Worm (Caenorhabditis elegans) whole organism, L2 larva: ENCODE results near the gene sru-16.
"Not testable (repeated sequence)": the region's sequence is repeated elsewhere in the genome, so short reads cannot be mapped to it uniquely, and the experiment has no call there.

Experiments
- C34F6.9 ChIP-seq: fragments of 150-350 bp; optimal IDR thresholded peaks from 2 replicates; lab custom pipeline; 2014; ENCODE audit warnings: missing biosample characterization, missing genetic modification characterization
- R02D3.7 ChIP-seq: fragments of 150-350 bp; optimal IDR thresholded peaks from 2 replicates; lab custom pipeline; 2014; ENCODE audit warnings: missing biosample characterization, missing genetic modification characterization
- Y55F3AM.14 ChIP-seq: fragments of 200-800 bp; sonication (Bioruptor generic); optimal IDR thresholded peaks from 2 replicates; lab custom pipeline; 2018; ENCODE audit warnings: mild to moderate bottlenecking, missing genetic modification characterization, missing compliant biosample characterization
- ZK546.5 ChIP-seq: sonication (generic microtip); optimal IDR thresholded peaks from 2 replicates; lab custom pipeline; 2017; ENCODE audit warnings: missing biosample characterization, missing genetic modification characterization
- aly-2 ChIP-seq: fragments of 150-350 bp; optimal IDR thresholded peaks from 2 replicates; lab custom pipeline; 2014; ENCODE audit warnings: missing biosample characterization, missing genetic modification characterization
- blmp-1 ChIP-seq: sonication (generic microtip); optimal IDR thresholded peaks from 2 replicates; lab custom pipeline; 2017; ENCODE audit warnings: missing genetic modification characterization, mild to moderate bottlenecking, missing compliant biosample characterization, antibody characterized with exemption, moderate library complexity; ENCODE audit not compliant: insufficient read depth
- ceh-16 ChIP-seq: fragments of 150-350 bp; optimal IDR thresholded peaks from 2 replicates; lab custom pipeline; 2014; ENCODE audit warnings: missing biosample characterization, missing genetic modification characterization
- dmd-4 ChIP-seq: sonication (generic microtip); optimal IDR thresholded peaks from 2 replicates; lab custom pipeline; 2017; ENCODE audit warnings: missing biosample characterization, missing genetic modification characterization
- elt-1 ChIP-seq: fragments of 150-350 bp; optimal IDR thresholded peaks from 2 replicates; lab custom pipeline; 2014; ENCODE audit warnings: missing biosample characterization, missing genetic modification characterization
- elt-3 ChIP-seq: sonication (generic microtip); optimal IDR thresholded peaks from 2 replicates; lab custom pipeline; 2017; ENCODE audit warnings: missing biosample characterization, missing genetic modification characterization
- lsy-2 ChIP-seq, 2 experiments: fragments of 150-350 bp in 1 of 2; sonication (generic microtip) in 1 of 2; optimal IDR thresholded peaks; 2 replicates each; lab custom pipeline; 2014 to 2017; ENCODE audit warnings: missing biosample characterization in 2 of 2, missing genetic modification characterization in 2 of 2
- mbf-1 ChIP-seq: sonication (generic microtip); optimal IDR thresholded peaks from 2 replicates; lab custom pipeline; 2017; ENCODE audit warnings: missing biosample characterization, missing genetic modification characterization
- mdl-1 ChIP-seq, 2 experiments: fragments of 150-350 bp in 1 of 2; sonication (generic microtip) in 1 of 2; optimal IDR thresholded peaks; 2 replicates each; lab custom pipeline; 2017; ENCODE audit warnings: missing biosample characterization in 2 of 2, missing genetic modification characterization in 2 of 2
- nhr-12 ChIP-seq: fragments of 150-350 bp; optimal IDR thresholded peaks from 2 replicates; lab custom pipeline; 2014; ENCODE audit warnings: missing biosample characterization, missing genetic modification characterization
- nhr-77 ChIP-seq: fragments of 150-350 bp; optimal IDR thresholded peaks from 2 replicates; lab custom pipeline; 2014; ENCODE audit warnings: missing biosample characterization, missing genetic modification characterization
- sem-4 ChIP-seq: fragments of 150-350 bp; optimal IDR thresholded peaks from 2 replicates; lab custom pipeline; 2014; ENCODE audit warnings: missing biosample characterization, missing genetic modification reagents, missing genetic modification characterization
- skn-1 ChIP-seq: sonication (generic microtip); optimal IDR thresholded peaks from 2 replicates; lab custom pipeline; 2017; ENCODE audit warnings: missing biosample characterization, missing genetic modification characterization
- sma-3 ChIP-seq: sonication (generic microtip); optimal IDR thresholded peaks from 2 replicates; lab custom pipeline; 2016; ENCODE audit warnings: missing genetic modification reagents, missing genetic modification characterization, missing compliant biosample characterization
- sma-9 ChIP-seq, 2 experiments: fragments of 150-350 bp in 1 of 2; sonication (generic microtip) in 1 of 2; optimal IDR thresholded peaks; 2 replicates each; lab custom pipeline; 2014 to 2016; ENCODE audit warnings: missing genetic modification characterization in 2 of 2, mild to moderate bottlenecking in 1 of 2, missing biosample characterization in 1 of 2, missing compliant biosample characterization in 1 of 2, missing genetic modification reagents in 1 of 2, moderate library complexity in 1 of 2
- snpc-4 ChIP-seq: fragments of 150-350 bp; optimal IDR thresholded peaks from 2 replicates; lab custom pipeline; 2014; ENCODE audit warnings: missing biosample characterization, missing genetic modification characterization
- unc-39 ChIP-seq: fragments of 150-350 bp; optimal IDR thresholded peaks from 2 replicates; lab custom pipeline; 2014; ENCODE audit warnings: missing biosample characterization, missing genetic modification characterization
- unc-55 ChIP-seq: fragments of 150-350 bp; sonication (generic microtip); optimal IDR thresholded peaks from 3 replicates; lab custom pipeline; 2014; ENCODE audit warnings: missing biosample characterization, missing genetic modification reagents, missing genetic modification characterization
- unc-62 ChIP-seq: fragments of 150-350 bp; optimal IDR thresholded peaks from 2 replicates; lab custom pipeline; 2014; ENCODE audit warnings: missing biosample characterization, missing genetic modification reagents, missing genetic modification characterization
- zag-1 ChIP-seq: fragments of 150-350 bp; optimal IDR thresholded peaks from 2 replicates; lab custom pipeline; 2014; ENCODE audit warnings: missing biosample characterization, missing genetic modification characterization
- ztf-11 ChIP-seq: sonication (generic microtip); optimal IDR thresholded peaks from 2 replicates; lab custom pipeline; 2017; ENCODE audit warnings: missing biosample characterization, missing genetic modification characterization
- ztf-4 ChIP-seq: fragments of 150-350 bp; optimal IDR thresholded peaks from 2 replicates; lab custom pipeline; 2014; ENCODE audit warnings: missing biosample characterization, missing genetic modification characterization

sru-16 gene

DNA sequence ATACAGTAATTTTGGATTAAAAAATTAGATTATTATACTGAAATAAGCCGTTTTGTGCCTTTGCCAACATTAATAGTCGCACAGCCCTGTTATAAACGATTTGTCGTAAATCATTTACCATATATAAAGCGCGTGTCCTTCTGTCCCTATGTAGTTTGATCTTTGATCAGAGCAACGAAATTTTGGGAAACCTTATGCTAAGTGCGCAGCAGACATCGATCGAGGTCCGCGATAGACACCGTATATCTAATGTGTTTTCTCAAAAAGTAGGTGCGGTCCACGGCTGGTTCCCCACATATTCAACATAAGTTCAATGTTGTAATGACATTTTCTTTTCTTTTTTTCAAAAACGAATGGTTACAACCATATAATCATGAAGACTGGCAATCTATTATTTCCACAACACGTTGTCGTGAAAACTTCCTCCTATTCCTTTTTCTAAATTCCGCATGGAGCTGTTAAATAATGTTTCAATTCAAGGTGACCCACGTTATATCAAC, 9.5 kb downstream of the sru-16 start, which contains the start of gene sru-9:
TSS of gene sru-9 (plus strand) at position 450 of the 500 bp plus-strand sequence.
- TF ChIP-seq elt-3 (tag; lab: Kevin White, UChicago); nhr-12 (tag; lab: Kevin White, UChicago); ztf-11: not testable (repeated sequence)

- no peak for TF ChIP-seq Y55F3AM.14
- TF ChIP-seq blmp-1: no peak
- TF ChIP-seq zag-1 (tag; lab: Kevin White, UChicago): no peak
- TF ChIP-seq dmd-4: no peak
- no peak for TF ChIP-seq C34F6.9
- no peak for TF ChIP-seq lsy-2 (tag; optimal IDR thresholded peaks at IDR 0.05; lab: Kevin White, UChicago)
- no peak for TF ChIP-seq ZK546.5 (tag; lab: Kevin White, UChicago)
- TF ChIP-seq elt-3 (tag; lab: Kevin White, UChicago): no peak
- TF ChIP-seq ztf-4 (tag; lab: Kevin White, UChicago): no peak
- TF ChIP-seq mbf-1 (tag; lab: Kevin White, UChicago): no peak
- no peak for TF ChIP-seq sma-9 (GFP tag; optimal IDR thresholded peaks at IDR 0.05; lab: Kevin White, UChicago)
- TF ChIP-seq sma-9 (tag; optimal IDR thresholded peaks at IDR 0.05; lab: Kevin White, UChicago): no peak
- no peak for TF ChIP-seq ceh-16 (tag; lab: Kevin White, UChicago)
Observed at ce11 chrIV:13591645-13592044, 12.6 kb downstream of the sru-16 start, which contains the start of gene tsp-5. TSS of gene tsp-5 (minus strand) at chrIV:13591745.

DNA sequence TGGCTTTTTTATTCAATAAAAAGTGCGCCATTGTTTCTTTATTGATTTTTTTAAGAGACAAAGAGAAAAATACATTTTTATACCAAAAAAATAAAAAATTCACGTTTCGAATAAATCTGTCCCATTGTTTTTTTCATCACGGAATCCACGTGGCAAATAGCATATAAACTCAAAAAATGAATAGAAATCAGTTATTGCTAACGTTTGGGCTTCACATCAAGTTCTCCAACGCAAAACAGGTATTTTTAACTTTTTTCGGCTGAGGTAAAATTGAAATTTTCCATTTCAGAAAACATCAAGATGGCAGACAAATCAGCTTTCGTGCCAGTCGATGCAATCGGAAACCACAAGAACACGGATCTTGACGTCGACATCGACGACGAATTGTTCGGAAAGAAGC, 14.3 kb downstream of the sru-16 start, which contains the start of gene Y45F10B.3:
TSS of gene Y45F10B.3 (plus strand) at position 301 of the 400 bp plus-strand sequence.
- TF ChIP-seq lsy-2 (tag; optimal IDR thresholded peaks at IDR 0.05; lab: Kevin White, UChicago) (no peak), elt-1 (tag; lab: Kevin White, UChicago) (no peak), unc-55 (GFP tag; lab: Kevin White, UChicago) (no peak), unc-39 (tag; lab: Kevin White, UChicago) (no peak), R02D3.7 (tag; lab: Kevin White, UChicago) (no peak)

DNA sequence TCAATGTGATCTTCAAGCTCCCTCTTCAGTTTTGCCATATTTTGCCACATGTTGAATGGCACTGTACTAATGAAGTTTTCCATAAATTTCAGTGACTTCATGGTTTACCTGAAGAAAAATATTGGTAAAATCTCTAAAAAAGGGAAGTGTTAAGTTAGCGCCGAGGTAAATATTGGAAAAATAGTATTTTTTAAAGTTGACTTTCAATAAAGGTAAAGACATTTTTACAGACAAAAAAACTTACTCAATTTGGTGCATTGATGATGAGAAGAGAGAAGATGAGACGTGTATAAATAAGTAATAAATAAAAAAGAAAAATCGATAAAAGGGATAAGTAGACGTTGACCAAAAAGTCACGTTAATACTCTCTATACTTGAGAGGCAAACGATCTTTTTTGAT, 18.8 kb downstream of the sru-16 start, which contains the start of gene Y45F10B.9:
TSS of gene Y45F10B.9 (minus strand) at position 101 of the 400 bp plus-strand sequence.
- TF ChIP-seq skn-1, nhr-77, snpc-4 (tag; lab: Kevin White, UChicago): not testable (repeated sequence)

- TF ChIP-seq snpc-4 (tag; lab: Kevin White, UChicago): peak; percentile 60
- TF ChIP-seq sem-4: no peak
- TF ChIP-seq sma-3 (GFP tag; lab: Kevin White, UChicago): no peak
- TF ChIP-seq mdl-1 (tag; optimal IDR thresholded peaks at IDR 0.05; lab: Kevin White, UChicago): no peak
Observed at ce11 chrIV:13600643-13601042, 21.6 kb downstream of the sru-16 start.

DNA sequence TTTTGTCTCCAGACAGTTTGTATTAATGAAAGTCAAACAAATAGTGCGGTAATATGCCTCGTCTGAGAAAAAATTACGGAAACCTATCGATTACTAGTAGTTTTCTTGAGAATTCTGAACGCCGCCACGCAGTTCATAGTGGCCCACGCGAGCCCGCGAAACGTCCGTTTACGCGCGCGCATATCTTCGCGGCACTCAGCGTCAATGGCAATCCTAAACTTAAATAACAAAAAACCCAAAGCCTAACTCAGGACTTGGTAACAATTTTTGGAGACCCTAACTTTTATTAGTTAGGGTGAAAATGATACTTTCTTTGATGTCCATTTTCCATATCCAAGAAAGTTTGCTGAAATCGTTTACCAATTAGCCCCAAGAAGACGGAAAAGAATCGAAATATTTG, 22.4 kb downstream of the sru-16 start:
- TF ChIP-seq sma-3 (GFP tag; lab: Kevin White, UChicago): no peak
- TF ChIP-seq aly-2: no peak

DNA sequence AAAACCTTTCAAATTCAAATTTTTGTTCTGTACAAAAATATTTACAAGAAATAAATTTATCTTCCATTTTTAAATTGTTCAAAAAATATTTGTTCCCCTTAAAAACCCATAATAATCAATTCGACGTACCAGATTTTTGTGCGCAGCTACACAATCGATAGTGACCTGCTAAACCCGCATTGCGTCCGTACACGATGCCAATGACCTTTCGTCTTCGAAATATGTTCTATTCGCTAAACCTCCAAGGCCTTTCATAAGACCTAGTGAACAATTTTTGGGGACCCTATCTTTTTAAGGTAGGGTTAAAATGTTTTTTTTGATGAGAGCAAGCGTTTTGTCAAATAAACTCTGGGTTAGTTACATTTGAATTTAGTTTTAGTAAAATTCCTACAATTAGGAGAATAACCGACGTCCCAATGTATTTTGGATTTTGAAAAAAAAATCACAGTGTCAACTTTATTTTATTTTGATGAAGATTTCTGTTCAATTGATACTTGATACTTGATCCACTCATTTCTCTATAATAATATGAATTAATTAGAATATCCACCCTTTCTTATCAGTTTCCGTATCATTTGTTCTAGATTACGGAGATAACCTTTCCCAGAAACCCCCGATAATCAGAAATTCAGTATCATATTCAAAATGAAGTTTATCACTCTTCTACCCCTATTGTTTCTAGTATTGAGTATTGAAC, 23.1 kb downstream of the sru-16 start, which contains the start of gene Y45F10B.59:
TSS of gene Y45F10B.59 (plus strand) at position 647 of the 697 bp plus-strand sequence.
- TF ChIP-seq snpc-4 (tag; lab: Kevin White, UChicago) (peak; percentile 60), unc-62 (GFP tag; lab: Kevin White, UChicago) (no peak)
